Fruit fly (Drosophila melanogaster) Kc167 (cell line): ENCODE results near the gene Cad96Cb.

ENCODE experiments used
- Myc ChIP-seq: fragments of >200 bp; optimal IDR thresholded peaks from 2 replicates; lab custom pipeline; 2017; ENCODE audit warnings: missing external identifiers
- Sin3A ChIP-seq: fragments of >200 bp; optimal IDR thresholded peaks from 2 replicates; lab custom pipeline; 2018; ENCODE audit warnings: missing external identifiers
- h ChIP-seq: fragments of >200 bp; optimal IDR thresholded peaks from 3 replicates; lab custom pipeline; 2018; ENCODE audit warnings: missing external identifiers
- insv ChIP-seq: fragments of >200 bp; optimal IDR thresholded peaks from 3 replicates; lab custom pipeline; 2018; ENCODE audit warnings: missing external identifiers
- psq ChIP-seq: fragments of >200 bp; optimal IDR thresholded peaks from 2 replicates; lab custom pipeline; 2017; ENCODE audit warnings: missing external identifiers
- ttk ChIP-seq: sonication (Bioruptor generic); optimal IDR thresholded peaks from 2 replicates; lab custom pipeline; 2017; ENCODE audit warnings: missing external identifiers

DNA sequence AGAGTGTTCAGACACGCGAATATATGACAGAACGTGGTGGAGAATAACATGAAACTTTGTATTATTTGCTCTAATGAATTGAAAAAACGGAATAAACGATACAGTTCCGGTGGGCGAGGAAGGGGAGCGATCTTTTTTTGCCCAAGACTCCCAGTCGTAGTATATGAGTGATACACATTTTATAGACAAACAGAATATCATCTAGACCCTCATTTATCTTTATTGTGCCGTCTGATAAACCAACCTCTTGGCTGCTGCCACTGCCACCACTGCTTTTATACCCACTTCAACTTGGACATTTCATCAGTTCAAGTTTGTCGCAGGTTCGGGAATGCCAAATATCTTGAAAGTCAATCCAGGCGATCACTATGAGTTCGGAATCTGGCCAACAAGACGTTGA, 16.1 kb downstream of the Cad96Cb start, which contains the start of gene CG31106:
- no peak for TF ChIP-seq ttk
- no peak for TF ChIP-seq insv (lab: Kevin White, UChicago)
- TF ChIP-seq psq (lab: Kevin White, UChicago), result no peak
- no peak for TF ChIP-seq Sin3A (lab: Kevin White, UChicago)
- no peak for TF ChIP-seq h (lab: Kevin White, UChicago)
- no peak for TF ChIP-seq Myc (lab: Kevin White, UChicago)
